Fruit fly (Drosophila melanogaster) whole organism, embryonic: ENCODE measurements around the gene CG42329.

Source experiments
- Antp ChIP-seq: fragments of 200-800 bp; sonication (Bioruptor generic); optimal IDR thresholded peaks from 3 replicates; lab custom pipeline; 2016; ENCODE audit warnings: missing biosample characterization, missing genetic modification characterization
- Atf6 ChIP-seq: fragments of 200-800 bp; sonication (Bioruptor generic); IDR thresholded peaks from 2 replicates; pipeline ENCODE4 v1.3.6; 2022; ENCODE audit warnings: missing biosample characterization, missing genetic modification characterization
- Bteb2 ChIP-seq: fragments of 200-800 bp; sonication (Bioruptor generic); optimal IDR thresholded peaks from 2 replicates; lab custom pipeline; 2016; ENCODE audit warnings: missing biosample characterization, missing genetic modification characterization
- CG11695 ChIP-seq: fragments of 200-800 bp; sonication (Bioruptor generic); IDR thresholded peaks from 3 replicates; pipeline ENCODE4 v1.3.6; 2022; ENCODE audit warnings: missing biosample characterization, missing genetic modification characterization
- CG13287 ChIP-seq: fragments of 200-800 bp; sonication (Bioruptor generic); IDR thresholded peaks from 2 replicates; pipeline ENCODE4 v1.3.6; 2022; ENCODE audit warnings: missing biosample characterization, missing genetic modification characterization; ENCODE audit not compliant: partially characterized antibody
- CG16813 ChIP-seq: fragments of 200-800 bp; sonication (Bioruptor generic); IDR thresholded peaks from 3 replicates; pipeline ENCODE4 v1.3.6; 2022; ENCODE audit warnings: missing biosample characterization, missing genetic modification characterization; ENCODE audit not compliant: partially characterized antibody
- CG16815 ChIP-seq: fragments of 200-800 bp; sonication (Bioruptor generic); optimal IDR thresholded peaks from 3 replicates; lab custom pipeline; 2017; ENCODE audit warnings: missing biosample characterization, mild to moderate bottlenecking, missing genetic modification characterization
- CG17829 ChIP-seq: fragments of 200-800 bp; optimal IDR thresholded peaks from 2 replicates; lab custom pipeline; 2019; ENCODE audit warnings: missing biosample characterization, mild to moderate bottlenecking, missing genetic modification characterization, moderate library complexity
- CG2116 ChIP-seq: fragments of 200-800 bp; sonication (Bioruptor generic); optimal IDR thresholded peaks from 3 replicates; lab custom pipeline; 2018; ENCODE audit warnings: missing biosample characterization, mild to moderate bottlenecking, missing genetic modification characterization
- CG32767 ChIP-seq: fragments of 200-800 bp; sonication (Bioruptor generic); IDR thresholded peaks from 2 replicates; pipeline ENCODE4 v1.3.6; 2022; ENCODE audit warnings: missing biosample characterization, missing genetic modification characterization
- CG3407 ChIP-seq: fragments of 200-800 bp; sonication (Bioruptor generic); optimal IDR thresholded peaks from 2 replicates; lab custom pipeline; 2018; ENCODE audit warnings: missing biosample characterization, mild to moderate bottlenecking, missing genetic modification characterization
- CG34376 ChIP-seq: fragments of 200-800 bp; sonication (Bioruptor generic); optimal IDR thresholded peaks from 2 replicates; lab custom pipeline; 2018; ENCODE audit warnings: missing biosample characterization, mild to moderate bottlenecking, missing genetic modification characterization
- CG6791 ChIP-seq: fragments of 200-800 bp; sonication (Bioruptor generic); IDR thresholded peaks from 3 replicates; pipeline ENCODE4 v1.3.6; 2022; ENCODE audit warnings: missing biosample characterization, missing genetic modification characterization; ENCODE audit not compliant: partially characterized antibody
- Dbx ChIP-seq: fragments of 200-800 bp; sonication (Bioruptor generic); IDR thresholded peaks from 3 replicates; pipeline ENCODE4 v1.3.6; 2022; ENCODE audit warnings: missing biosample characterization, missing genetic modification characterization
- Deaf1 ChIP-seq: fragments of 200-800 bp; optimal IDR thresholded peaks from 3 replicates; lab custom pipeline; 2019; ENCODE audit warnings: missing biosample characterization, mild to moderate bottlenecking, missing genetic modification characterization, moderate library complexity
- Dll ChIP-seq: fragments of 200-800 bp; sonication (Bioruptor generic); IDR thresholded peaks from 4 replicates; pipeline ENCODE4 v1.3.6; 2022; ENCODE audit warnings: missing biosample characterization, missing genetic modification characterization; ENCODE audit not compliant: partially characterized antibody
- Doc3 ChIP-seq: fragments of 200-800 bp; sonication (Bioruptor generic); IDR thresholded peaks from 3 replicates; pipeline ENCODE4 v1.3.6; 2022; ENCODE audit warnings: missing biosample characterization, missing genetic modification characterization; ENCODE audit not compliant: partially characterized antibody
- E2f2 ChIP-seq: fragments of 200-800 bp; sonication (Bioruptor generic); IDR thresholded peaks from 2 replicates; pipeline ENCODE4 v1.3.6; 2022; ENCODE audit warnings: missing biosample characterization, missing genetic modification characterization
- HLH4C ChIP-seq: fragments of 200-800 bp; sonication (Bioruptor generic); IDR thresholded peaks from 3 replicates; pipeline ENCODE4 v1.3.6; 2022; ENCODE audit warnings: missing biosample characterization, missing genetic modification characterization; ENCODE audit not compliant: partially characterized antibody
- Hr3 ChIP-seq: fragments of 200-800 bp; sonication (Bioruptor generic); optimal IDR thresholded peaks from 3 replicates; lab custom pipeline; 2016; ENCODE audit warnings: missing biosample characterization, missing genetic modification characterization
- Hr51 ChIP-seq, 2 experiments: fragments of 200-800 bp; sonication (Bioruptor generic); optimal IDR thresholded peaks; 2 replicates in 1 of 2; 3 replicates in 1 of 2; lab custom pipeline; 2016 to 2018; ENCODE audit warnings: missing biosample characterization in 2 of 2, missing genetic modification characterization in 2 of 2, mild to moderate bottlenecking in 1 of 2, moderate library complexity in 1 of 2
- MBD-R2 ChIP-seq: fragments of 200-800 bp; sonication (Bioruptor generic); IDR thresholded peaks from 2 replicates; pipeline ENCODE4 v1.3.6; 2022; ENCODE audit warnings: missing biosample characterization, missing genetic modification characterization
- MESR4 ChIP-seq: fragments of 200-800 bp; sonication (Bioruptor generic); optimal IDR thresholded peaks from 2 replicates; lab custom pipeline; 2018; ENCODE audit warnings: missing biosample characterization, mild to moderate bottlenecking, missing genetic modification characterization, moderate library complexity
- Meics ChIP-seq: fragments of 200-800 bp; sonication (Bioruptor generic); optimal IDR thresholded peaks from 2 replicates; lab custom pipeline; 2017; ENCODE audit warnings: missing biosample characterization, mild to moderate bottlenecking, missing genetic modification characterization
- Myb ChIP-seq: fragments of 200-800 bp; sonication (Bioruptor generic); optimal IDR thresholded peaks from 2 replicates; lab custom pipeline; 2016; ENCODE audit warnings: missing biosample characterization, missing genetic modification characterization
- Trl ChIP-seq, 3 experiments: fragments of >200 bp in 2 of 3; fragments of 200-800 bp in 1 of 3; sonication (Bioruptor generic) in 1 of 3; optimal IDR thresholded peaks; 2 replicates in 1 of 3; 3 replicates in 2 of 3; lab custom pipeline; 2016 to 2017; ENCODE audit warnings: missing biosample characterization in 1 of 3, missing genetic modification characterization in 1 of 3
- YL-1 ChIP-seq: fragments of 200-800 bp; sonication (Bioruptor generic); optimal IDR thresholded peaks from 3 replicates; lab custom pipeline; 2017; ENCODE audit warnings: missing biosample characterization, mild to moderate bottlenecking, missing genetic modification characterization
- ab ChIP-seq: fragments of 200-800 bp; sonication (Bioruptor generic); optimal IDR thresholded peaks from 2 replicates; lab custom pipeline; 2016; ENCODE audit warnings: missing biosample characterization, missing genetic modification characterization
- bbx ChIP-seq: fragments of 200-800 bp; sonication (Bioruptor generic); IDR thresholded peaks from 2 replicates; pipeline ENCODE4 v1.3.6; 2022; ENCODE audit warnings: missing biosample characterization, missing genetic modification characterization; ENCODE audit not compliant: partially characterized antibody
- chinmo ChIP-seq: fragments of 200-800 bp; sonication (Bioruptor generic); IDR thresholded peaks from 4 replicates; pipeline ENCODE4 v1.3.6; 2022; ENCODE audit warnings: missing biosample characterization, missing genetic modification characterization; ENCODE audit not compliant: partially characterized antibody
- da ChIP-seq: fragments of 200-800 bp; sonication (Bioruptor generic); optimal IDR thresholded peaks from 2 replicates; lab custom pipeline; 2016; ENCODE audit warnings: missing biosample characterization, missing genetic modification characterization
- eyg ChIP-seq: fragments of 200-800 bp; sonication (Bioruptor generic); optimal IDR thresholded peaks from 3 replicates; lab custom pipeline; 2016; ENCODE audit warnings: missing biosample characterization, missing genetic modification characterization
- gro ChIP-seq: fragments of 200-800 bp; sonication (Bioruptor generic); optimal IDR thresholded peaks from 2 replicates; lab custom pipeline; 2016; ENCODE audit warnings: missing biosample characterization, missing genetic modification characterization
- h ChIP-seq: fragments of >200 bp; optimal IDR thresholded peaks from 2 replicates; lab custom pipeline; 2017
- hb ChIP-seq: fragments of 200-800 bp; sonication (Bioruptor generic); IDR thresholded peaks from 3 replicates; pipeline ENCODE4 v1.3.6; 2022; ENCODE audit warnings: missing biosample characterization, missing genetic modification characterization; ENCODE audit not compliant: partially characterized antibody
- hbn ChIP-seq: fragments of 200-800 bp; sonication (Bioruptor generic); IDR thresholded peaks from 2 replicates; pipeline ENCODE4 v1.3.6; 2022; ENCODE audit warnings: missing biosample characterization, missing genetic modification characterization; ENCODE audit not compliant: partially characterized antibody
- ind ChIP-seq: fragments of 200-800 bp; sonication (Bioruptor generic); optimal IDR thresholded peaks from 3 replicates; lab custom pipeline; 2016; ENCODE audit warnings: missing biosample characterization, missing genetic modification characterization
- inv ChIP-seq: fragments of 200-800 bp; sonication (Bioruptor generic); IDR thresholded peaks from 2 replicates; pipeline ENCODE4 v1.3.6; 2022; ENCODE audit warnings: missing biosample characterization, missing genetic modification characterization; ENCODE audit not compliant: partially characterized antibody
- pho ChIP-seq: fragments of 200-800 bp; sonication (Bioruptor generic); optimal IDR thresholded peaks from 2 replicates; lab custom pipeline; 2016; ENCODE audit warnings: missing biosample characterization, missing genetic modification characterization
- phol ChIP-seq: fragments of 200-800 bp; sonication (Bioruptor generic); optimal IDR thresholded peaks from 3 replicates; lab custom pipeline; 2018; ENCODE audit warnings: missing biosample characterization, mild to moderate bottlenecking, missing genetic modification characterization, moderate library complexity
- row ChIP-seq: fragments of 200-800 bp; sonication (Bioruptor generic); IDR thresholded peaks from 3 replicates; pipeline ENCODE4 v1.3.6; 2022; ENCODE audit warnings: missing biosample characterization, missing genetic modification characterization
- slbo ChIP-seq: fragments of 200-800 bp; sonication (Bioruptor generic); IDR thresholded peaks from 2 replicates; pipeline ENCODE4 v1.3.6; 2022; ENCODE audit warnings: missing biosample characterization, missing genetic modification characterization
- sob ChIP-seq: fragments of 200-800 bp; sonication (Bioruptor generic); IDR thresholded peaks from 2 replicates; pipeline ENCODE4 v1.3.6; 2022; ENCODE audit warnings: missing biosample characterization, missing genetic modification characterization
- trem ChIP-seq: fragments of 200-800 bp; optimal IDR thresholded peaks from 3 replicates; lab custom pipeline; 2019; ENCODE audit warnings: missing biosample characterization, mild to moderate bottlenecking, missing genetic modification characterization, moderate library complexity
- vnd ChIP-seq: fragments of 200-800 bp; sonication (Bioruptor generic); IDR thresholded peaks from 3 replicates; pipeline ENCODE4 v1.3.6; 2022; ENCODE audit warnings: missing biosample characterization, missing genetic modification characterization; ENCODE audit not compliant: partially characterized antibody
- zfh2 ChIP-seq: fragments of 200-800 bp; sonication (Bioruptor generic); optimal IDR thresholded peaks from 2 replicates; lab custom pipeline; 2016; ENCODE audit warnings: missing biosample characterization, missing genetic modification characterization

CG42329 gene

DNA sequence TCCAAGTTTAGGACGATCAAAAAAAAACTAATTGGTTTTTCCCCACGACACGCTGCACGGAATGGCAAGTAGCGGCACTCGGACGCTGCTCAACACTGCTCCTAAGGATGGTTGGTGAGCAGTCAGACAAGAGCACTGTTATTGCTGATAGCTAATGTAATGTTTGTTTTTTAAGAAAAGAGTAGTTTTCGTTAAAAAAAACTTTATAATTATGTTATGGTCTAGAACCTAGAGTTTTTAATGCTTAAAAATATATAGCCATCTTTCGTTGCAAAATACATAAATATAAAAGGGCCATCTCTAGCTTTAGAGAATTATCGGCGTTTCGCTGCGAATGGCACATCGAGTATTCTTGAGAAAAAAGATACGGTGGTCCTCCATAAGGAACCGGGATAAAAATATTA lies 46.4 kb upstream of the CG42329 start, which contains the start of the genes Charon and CG4887 (continued):
- TF ChIP-seq CG16815 (GFP tag; lab: Kevin White, UChicago): peak; percentile 61
- 0 out of 3 replicates have a peak, but pooled peaks have one; percentile 37 for TF ChIP-seq CG6791 (GFP tag; lab: Robert Waterston, UW)
- peak; percentile 58 for TF ChIP-seq ab (GFP tag; lab: Kevin White, UChicago)
- TF ChIP-seq Bteb2 (GFP tag; lab: Kevin White, UChicago): peak; percentile 71
- TF ChIP-seq Hr51 (GFP tag; optimal IDR thresholded peaks at IDR 0.05; lab: Kevin White, UChicago): peak in 1 of 2 experiments; percentile 83
- peak; percentile 83 for TF ChIP-seq Hr3 (GFP tag; lab: Kevin White, UChicago)
- TF ChIP-seq eyg (GFP tag; lab: Kevin White, UChicago): peak; percentile 70
- peak; percentile 88 for TF ChIP-seq ind (GFP tag; lab: Kevin White, UChicago)
- TF ChIP-seq da (GFP tag; lab: Kevin White, UChicago): peak; percentile 40
- no peak for TF ChIP-seq h (lab: Kevin White, UChicago)
- peak; percentile 49; the same call in 1 of the 2 replicates for TF ChIP-seq CG32767 (GFP tag; lab: Robert Waterston, UW)

DNA sequence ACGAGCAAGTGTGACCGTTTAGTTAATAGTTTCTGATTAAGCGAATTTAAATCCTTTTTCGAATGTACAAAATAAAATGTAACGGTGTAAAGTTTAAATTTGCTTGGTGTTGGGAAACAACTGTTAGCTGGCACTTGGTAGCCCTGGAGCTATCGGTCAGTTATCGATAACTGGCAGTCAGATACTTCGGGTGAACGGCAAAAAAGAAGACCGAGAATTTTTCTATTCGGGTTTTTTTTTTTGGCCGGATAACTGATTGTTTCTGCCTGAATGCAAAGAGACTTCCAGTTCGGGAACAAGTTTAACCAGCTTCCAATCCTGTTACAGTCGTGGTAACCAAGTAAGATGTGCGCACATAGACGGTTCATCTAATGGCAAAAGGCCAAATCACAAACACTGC lies 41.6 kb upstream of the CG42329 start, which contains the start of gene CG4896:
Gene CG4896 (plus strand): TSS at position 169 of the 400 bp plus-strand sequence.
- TF ChIP-seq zfh2 (GFP tag; lab: Kevin White, UChicago) (peak; percentile 36), Antp (GFP tag; lab: Kevin White, UChicago) (no peak), row (GFP tag; lab: Robert Waterston, UW) (peak; percentile 27; the same call in 1 of the 3 replicates), phol (tag; lab: Kevin White, UChicago) (peak; percentile 17), CG34376 (GFP tag; lab: Kevin White, UChicago) (peak; percentile 7), MESR4 (GFP tag; lab: Kevin White, UChicago) (peak; percentile 74), Dll (GFP tag; lab: Robert Waterston, UW) (peak; percentile 61; the same call in 3 of the 4 replicates), sob (GFP tag; lab: Robert Waterston, UW) (no peak), Meics (no peak), inv (peak; percentile 36; the same call in 1 of the 2 replicates), h (lab: Kevin White, UChicago) (no peak), CG13287 (GFP tag; lab: Robert Waterston, UW) (peak; percentile 76), Myb (GFP tag; lab: Kevin White, UChicago) (peak; percentile 99), E2f2 (peak; percentile 68), slbo (peak; percentile 61), CG17829 (tag; lab: Kevin White, UChicago) (no peak), Dbx (GFP tag; lab: Robert Waterston, UW) (0 out of 3 replicates have a peak, but pooled peaks have one; percentile 28), CG16813 (GFP tag; lab: Robert Waterston, UW) (peak; percentile 55; the same call in 2 of the 3 replicates), bbx (peak; percentile 82), pho (peak; percentile 18), YL-1 (GFP tag; lab: Kevin White, UChicago) (peak; percentile 83), hbn (peak; percentile 36; the same call in 1 of the 2 replicates), Deaf1 (tag; lab: Kevin White, UChicago) (peak; percentile 75), Doc3 (GFP tag; lab: Robert Waterston, UW) (peak; percentile 40; the same call in 1 of the 3 replicates), CG3407 (GFP tag; lab: Kevin White, UChicago) (no peak), chinmo (GFP tag; lab: Robert Waterston, UW) (peak; percentile 77; the same call in 1 of the 4 replicates), MBD-R2 (GFP tag; lab: Robert Waterston, UW) (peak; percentile 85), CG2116 (GFP tag; lab: Kevin White, UChicago) (peak; percentile 57), Trl (optimal IDR thresholded peaks at IDR 0.05; lab: Kevin White, UChicago) (no peak), Trl (GFP tag; optimal IDR thresholded peaks at IDR 0.05; lab: Kevin White, UChicago) (peak; percentile 17), CG6791 (GFP tag; lab: Robert Waterston, UW) (peak; percentile 69), CG11695 (no peak), gro (GFP tag; lab: Kevin White, UChicago) (peak; percentile 21), hb (GFP tag; lab: Robert Waterston, UW) (peak; percentile 66; the same call in 2 of the 3 replicates), vnd (peak; percentile 38; the same call in 1 of the 3 replicates), HLH4C (GFP tag; lab: Robert Waterston, UW) (peak; percentile 66), trem (tag; lab: Kevin White, UChicago) (no peak), Atf6 (no peak)
